Fruit fly (Drosophila melanogaster) whole organism, pupa: Measurements from ENCODE around the gene Alg2.

Source experiments
- CG12605 ChIP-seq: fragments of 200-800 bp; sonication (Bioruptor generic); IDR thresholded peaks from 2 replicates; pipeline ENCODE4 v1.3.6; 2022; ENCODE audit warnings: missing biosample characterization, missing genetic modification characterization
- CG13204 ChIP-seq: fragments of 200-800 bp; sonication (Bioruptor generic); optimal IDR thresholded peaks from 2 replicates; lab custom pipeline; 2018; ENCODE audit warnings: missing biosample characterization, mild to moderate bottlenecking, missing genetic modification characterization, moderate library complexity
- CG32121 ChIP-seq: fragments of 200-800 bp; sonication (Bioruptor generic); IDR thresholded peaks from 2 replicates; pipeline ENCODE4 v1.3.6; 2022; ENCODE audit warnings: missing biosample characterization, missing genetic modification characterization
- CG4496 ChIP-seq: fragments of 200-800 bp; sonication (Bioruptor generic); IDR thresholded peaks from 3 replicates; pipeline ENCODE4 v1.3.6; 2022; ENCODE audit warnings: missing biosample characterization, missing genetic modification characterization
- D1 ChIP-seq: fragments of 200-800 bp; sonication (Bioruptor generic); optimal IDR thresholded peaks from 2 replicates; lab custom pipeline; 2018; ENCODE audit warnings: missing biosample characterization, mild to moderate bottlenecking, missing genetic modification characterization, moderate library complexity
- Ets98B ChIP-seq: fragments of 200-800 bp; sonication (Bioruptor generic); IDR thresholded peaks from 2 replicates; pipeline ENCODE4 v1.3.6; 2022; ENCODE audit warnings: missing biosample characterization, missing genetic modification characterization
- Snoo ChIP-seq: fragments of 200-800 bp; sonication (Bioruptor generic); optimal IDR thresholded peaks from 3 replicates; lab custom pipeline; 2017; ENCODE audit warnings: missing biosample characterization, mild to moderate bottlenecking, missing genetic modification characterization, inconsistent platforms

dm6 chr3L:3157651-3158050 lies 14.0 kb downstream of the Alg2 start:
- TF ChIP-seq Snoo (tag; lab: Kevin White, UChicago) (no peak), Ets98B (no peak), CG12605 (GFP tag; lab: Robert Waterston, UW) (no peak), CG13204 (GFP tag; lab: Kevin White, UChicago) (no peak), CG32121 (no peak), D1 (tag; lab: Kevin White, UChicago) (no peak), CG4496 (GFP tag; lab: Robert Waterston, UW) (no peak)
